Comparison of ENCODE assay signal across 5 fruit fly cellular contexts in the genomic region with DNA sequence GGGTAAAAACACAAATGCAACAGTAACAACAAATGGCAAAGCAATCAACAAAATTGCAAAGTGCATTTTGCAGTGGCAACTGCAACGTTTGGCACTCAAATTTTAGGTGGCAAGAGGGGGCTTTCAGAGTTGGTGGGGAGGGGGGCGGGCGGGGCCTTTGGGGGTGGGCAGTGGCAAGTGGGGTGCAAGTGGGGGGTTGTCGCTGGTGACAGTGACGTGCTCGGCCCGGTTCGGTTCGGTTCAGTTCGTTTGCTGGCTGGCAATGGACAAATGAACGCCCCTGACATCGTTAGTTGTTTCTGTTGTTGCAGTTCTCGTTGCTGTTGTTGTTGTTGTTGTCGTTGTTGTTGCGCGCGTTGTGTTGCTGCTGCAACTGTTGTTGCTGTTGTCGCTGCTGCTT.
TF ChIP-seq lines count a peak whose summit lies in the region.

No protein-coding gene starts in this region.

- TF ChIP-seq CTCF in whole organism, embryonic (GFP tag; optimal IDR thresholded peaks at IDR 0.05; lab: Kevin White, UChicago): no peak

TF ChIP-seq in whole organism, adult, 20 proteins besides CTCF, POLR2A, EP300 and RAD21:
- TF ChIP-seq toe (GFP tag; optimal IDR thresholded peaks at IDR 0.05; lab: Kevin White, UChicago) (no peak), CG12768 (GFP tag; optimal IDR thresholded peaks at IDR 0.05; lab: Kevin White, UChicago) (peak; percentile 2)

TF ChIP-seq in whole organism, embryonic, 481 proteins besides CTCF, POLR2A, EP300 and RAD21:
- TF ChIP-seq crol (GFP tag; IDR thresholded peaks at IDR 0.05; lab: Robert Waterston, UW): 0 out of 2 replicates have a peak, but pooled peaks have one; percentile 26
- 0 out of 3 replicates have a peak, but pooled peaks have one; percentile 9 for TF ChIP-seq CG11456 (GFP tag; IDR thresholded peaks at IDR 0.05; lab: Robert Waterston, UW)
- TF ChIP-seq twi (tag; optimal IDR thresholded peaks at IDR 0.05; lab: Kevin White, UChicago): no peak
- TF ChIP-seq CG6791 (GFP tag; IDR thresholded peaks at IDR 0.05; lab: Robert Waterston, UW; ENCODE audit: partially characterized antibody): 0 out of 3 replicates have a peak, but pooled peaks have one; percentile 14
- TF ChIP-seq CG4360 (GFP tag; IDR thresholded peaks at IDR 0.05; lab: Robert Waterston, UW): peak; percentile 71
- TF ChIP-seq CG9876 (GFP tag; optimal IDR thresholded peaks at IDR 0.05; lab: Kevin White, UChicago): no peak
- TF ChIP-seq CG13624 (GFP tag; optimal IDR thresholded peaks at IDR 0.05; lab: Kevin White, UChicago): no peak

TF ChIP-seq in whole organism, prepupa, 60 proteins besides CTCF, POLR2A, EP300 and RAD21:
- TF ChIP-seq ss (GFP tag; optimal IDR thresholded peaks at IDR 0.05; lab: Kevin White, UChicago): no peak
- 0 out of 3 replicates have a peak, but pooled peaks have one; percentile 32 for TF ChIP-seq eg (GFP tag; IDR thresholded peaks at IDR 0.05; lab: Robert Waterston, UW)

TF ChIP-seq in whole organism, pupa, 21 proteins besides CTCF, POLR2A, EP300 and RAD21:
- TF ChIP-seq CG14655 (GFP tag; optimal IDR thresholded peaks at IDR 0.05; lab: Kevin White, UChicago): no peak
- TF ChIP-seq Snoo (tag; optimal IDR thresholded peaks at IDR 0.05; lab: Kevin White, UChicago): no peak
- no peak for TF ChIP-seq CG8159 (tag; optimal IDR thresholded peaks at IDR 0.05; lab: Kevin White, UChicago)
- TF ChIP-seq CG12605 (GFP tag; IDR thresholded peaks at IDR 0.05; lab: Robert Waterston, UW): no peak
- no peak for TF ChIP-seq D1 (tag; optimal IDR thresholded peaks at IDR 0.05; lab: Kevin White, UChicago)
- TF ChIP-seq rn (GFP tag; IDR thresholded peaks at IDR 0.05; lab: Robert Waterston, UW): no peak
- TF ChIP-seq CG9948 (tag; optimal IDR thresholded peaks at IDR 0.05; lab: Kevin White, UChicago): no peak
- TF ChIP-seq Ets98B (GFP tag; IDR thresholded peaks at IDR 0.05; lab: Robert Waterston, UW): peak; percentile 27; the same call in 1 of the 2 replicates
- no peak for TF ChIP-seq CG8301 (tag; optimal IDR thresholded peaks at IDR 0.05; lab: Kevin White, UChicago)
- peak; percentile 34 for TF ChIP-seq CG13204 (GFP tag; optimal IDR thresholded peaks at IDR 0.05; lab: Kevin White, UChicago)
- 0 out of 3 replicates have a peak, but pooled peaks have one; percentile 31 for TF ChIP-seq CG4496 (GFP tag; IDR thresholded peaks at IDR 0.05; lab: Robert Waterston, UW)
- no peak for TF ChIP-seq CG17806 (tag; optimal IDR thresholded peaks at IDR 0.05; lab: Kevin White, UChicago)
- TF ChIP-seq CG34367 (tag; optimal IDR thresholded peaks at IDR 0.05; lab: Kevin White, UChicago): no peak
- peak; percentile 52; the same call in 1 of the 3 replicates for TF ChIP-seq fd96Ca (GFP tag; IDR thresholded peaks at IDR 0.05; lab: Robert Waterston, UW)
- no peak for TF ChIP-seq CG10348 (GFP tag; IDR thresholded peaks at IDR 0.05; lab: Robert Waterston, UW)
- TF ChIP-seq Pif1A (GFP tag; optimal IDR thresholded peaks at IDR 0.05; lab: Kevin White, UChicago): no peak
- TF ChIP-seq EcR (GFP tag; optimal IDR thresholded peaks at IDR 0.05; lab: Kevin White, UChicago): no peak
- TF ChIP-seq CG15710 (tag; optimal IDR thresholded peaks at IDR 0.05; lab: Kevin White, UChicago): no peak
- TF ChIP-seq CG32121 (GFP tag; IDR thresholded peaks at IDR 0.05; lab: Robert Waterston, UW): peak; percentile 65
- no peak for TF ChIP-seq gl (tag; optimal IDR thresholded peaks at IDR 0.05; lab: Kevin White, UChicago)
TF ChIP-seq in whole organism, pupa: peak in this region for 5.

TF ChIP-seq in whole organism, wandering third instar larva, 38 proteins besides CTCF, POLR2A, EP300 and RAD21:
- TF ChIP-seq sv (GFP tag; optimal IDR thresholded peaks at IDR 0.05; lab: Kevin White, UChicago) (no peak), Dfd (GFP tag; optimal IDR thresholded peaks at IDR 0.05; lab: Kevin White, UChicago) (peak; percentile 45)
